Worm (Caenorhabditis elegans): ENCODE data around the gene C06B8.2.
A peak's percentile ranks its signal among the peaks of the same experiment; 100 is the strongest.

Gene C06B8.2

DNA sequence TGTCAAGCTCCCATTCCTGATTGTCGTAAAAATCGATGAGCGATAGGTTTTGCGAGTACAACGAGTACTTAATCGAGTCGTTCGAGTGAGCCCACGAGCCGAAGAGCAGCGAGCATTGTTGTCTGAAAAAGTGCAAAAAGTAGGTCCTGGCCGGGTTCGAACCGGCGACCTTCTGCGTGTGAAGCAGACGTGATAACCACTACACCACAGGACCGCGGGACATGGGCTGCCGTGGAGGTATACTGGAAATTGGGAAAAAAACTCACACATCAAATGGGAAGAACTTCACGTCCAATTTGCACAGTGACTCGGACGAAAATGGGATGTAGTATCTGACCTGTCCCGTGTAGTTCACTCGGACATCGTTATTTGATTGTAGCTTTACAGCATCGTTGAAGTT is 36.8 kb upstream of the C06B8.2 start (continued):
- TF ChIP-seq ekl-4 (GFP tag; IDR thresholded peaks at IDR 0.05) = no peak
- peak; percentile 17 for TF ChIP-seq nhr-80 (tag; optimal IDR thresholded peaks at IDR 0.05)
- peak; percentile 40 for TF ChIP-seq lsl-1 (GFP tag; optimal IDR thresholded peaks at IDR 0.05)
- TF ChIP-seq him-1 (tag; optimal IDR thresholded peaks at IDR 0.05) = peak; percentile 65

DNA sequence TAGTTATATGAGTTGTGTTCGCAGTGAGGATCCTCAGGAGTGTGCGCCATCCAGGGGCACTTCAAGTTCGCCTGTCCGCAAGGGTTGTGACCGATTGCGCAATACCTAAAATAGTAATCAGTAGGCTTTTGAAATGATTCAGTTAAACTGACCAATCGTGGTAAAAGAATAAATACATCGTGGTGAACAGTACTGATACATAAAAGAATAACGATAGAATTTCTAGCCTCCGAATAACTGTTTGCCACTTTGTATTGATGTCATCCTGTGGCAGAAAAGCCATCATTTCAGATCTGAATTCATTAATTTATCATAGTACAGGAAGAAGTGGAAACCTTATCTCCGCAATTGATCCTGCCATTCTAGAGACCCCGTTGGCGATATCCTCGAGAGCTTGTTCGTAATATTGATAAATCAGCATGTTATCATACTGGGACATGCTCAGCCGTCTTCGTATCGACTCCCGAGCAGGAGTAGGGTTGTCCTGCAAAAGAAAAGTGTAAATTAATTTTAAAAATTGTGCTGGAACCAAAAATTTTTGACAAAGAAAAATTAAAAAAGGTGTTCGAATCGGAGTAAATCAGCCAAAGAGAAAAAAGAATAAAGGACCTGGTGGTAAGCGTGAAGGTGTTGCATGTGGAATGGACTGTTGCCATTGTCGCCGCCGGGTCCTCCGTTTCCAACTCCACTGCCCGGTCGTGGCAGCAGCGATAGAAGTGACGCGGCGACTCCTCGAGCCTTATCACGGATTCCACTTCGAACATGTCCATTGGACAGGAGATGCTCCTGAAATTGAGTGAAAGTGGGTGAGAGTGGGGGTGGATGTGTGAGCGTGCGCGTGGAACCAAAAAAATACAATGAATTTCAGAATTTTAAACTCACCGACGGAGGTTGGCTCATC is 34.6 kb upstream of the C06B8.2 start:
- peak; percentile 79 for TF ChIP-seq madf-6 (GFP tag; IDR thresholded peaks at IDR 0.05)
- TF ChIP-seq ceh-58 (GFP tag; IDR thresholded peaks at IDR 0.05) = 0 out of 2 replicates have a peak, but pooled peaks have one; percentile 27
- peak; percentile 84 for TF ChIP-seq F49E8.2 (tag; optimal IDR thresholded peaks at IDR 0.05; ENCODE audit: insufficient read depth)
- peak; percentile 52 for TF ChIP-seq hrde-1 (tag; optimal IDR thresholded peaks at IDR 0.05; ENCODE audit: borderline replicate concordance)
- peak; percentile 41 for TF ChIP-seq tbp1 (GFP tag; optimal IDR thresholded peaks at IDR 0.05)
- 0 out of 2 replicates have a peak, but pooled peaks have one; percentile 65 for TF ChIP-seq hlh-26 (GFP tag; conservative IDR thresholded peaks at IDR 0.05)
- peak in 1 of 3 experiments; percentile 32 for TF ChIP-seq lin-35 (GFP tag; optimal IDR thresholded peaks at IDR 0.05)
- TF ChIP-seq repo-1 (tag; optimal IDR thresholded peaks at IDR 0.05) = peak; percentile 44
- peak; percentile 20 for TF ChIP-seq die-1 (tag; optimal IDR thresholded peaks at IDR 0.05)
- TF ChIP-seq Y53G8AR.9 (GFP tag; conservative IDR thresholded peaks at IDR 0.05) = peak; percentile 46; the same call in 1 of the 2 replicates
- TF ChIP-seq ceh-40 (GFP tag; IDR thresholded peaks at IDR 0.05) = 0 out of 2 replicates have a peak, but pooled peaks have one; percentile 1
- TF ChIP-seq madf-3 (GFP tag; IDR thresholded peaks at IDR 0.05) = peak; percentile 87; the same call in 1 of the 2 replicates
- TF ChIP-seq B0336.3 (GFP tag; IDR thresholded peaks at IDR 0.05) = peak; percentile 96
- no peak for TF ChIP-seq cebp-1 (GFP tag; IDR thresholded peaks at IDR 0.05)
- TF ChIP-seq cebp-1 (tag; optimal IDR thresholded peaks at IDR 0.05) = peak; percentile 2
- no peak for TF ChIP-seq snpc-4 (GFP tag; optimal IDR thresholded peaks at IDR 0.05)
- peak in 2 of 4 experiments; percentile 6 to 23 for TF ChIP-seq snpc-4 (tag; optimal IDR thresholded peaks at IDR 0.05)
- no peak for TF ChIP-seq dpl-1 (GFP tag; optimal IDR thresholded peaks at IDR 0.05)
- TF ChIP-seq attf-3 (GFP tag; conservative IDR thresholded peaks at IDR 0.05) = no peak
- no peak for TF ChIP-seq atf-7 (tag; optimal IDR thresholded peaks at IDR 0.05)
- TF ChIP-seq F10E7.11 (tag; optimal IDR thresholded peaks at IDR 0.05) = peak; percentile 8
- peak; percentile 39; the same call in 1 of the 2 replicates for TF ChIP-seq attf-6 (GFP tag; IDR thresholded peaks at IDR 0.05)
- TF ChIP-seq lin-26 (GFP tag; IDR thresholded peaks at IDR 0.05) = peak; percentile 70; the same call in 1 of the 2 replicates
- TF ChIP-seq tlf-1 (GFP tag; optimal IDR thresholded peaks at IDR 0.05) = peak; percentile 34
- peak; percentile 46 for TF ChIP-seq xnd-1 (tag; optimal IDR thresholded peaks at IDR 0.05)
- TF ChIP-seq pbrm-1 (GFP tag; IDR thresholded peaks at IDR 0.05) = peak; percentile 7; the same call in 1 of the 2 replicates
- no peak for TF ChIP-seq F37B4.10 (GFP tag; IDR thresholded peaks at IDR 0.05)
- TF ChIP-seq somi-1 (GFP tag; optimal IDR thresholded peaks at IDR 0.05) = no peak
- TF ChIP-seq fkh-3 (tag; optimal IDR thresholded peaks at IDR 0.05) = no peak
- TF ChIP-seq athp-1 (tag; optimal IDR thresholded peaks at IDR 0.05) = no peak
- no peak for TF ChIP-seq F57A8.1 (GFP tag; optimal IDR thresholded peaks at IDR 0.05)
- peak; percentile 62 for TF ChIP-seq zfh-2 (GFP tag; conservative IDR thresholded peaks at IDR 0.05)
- peak; percentile 17; the same call in 1 of the 2 replicates for TF ChIP-seq rcor-1 (GFP tag; IDR thresholded peaks at IDR 0.05)
- TF ChIP-seq F52B5.7 (tag; optimal IDR thresholded peaks at IDR 0.05) = no peak
- peak; percentile 42 for TF ChIP-seq lsl-1 (GFP tag; optimal IDR thresholded peaks at IDR 0.05)
- TF ChIP-seq ceh-27 (GFP tag; optimal IDR thresholded peaks at IDR 0.05) = peak; percentile 37
- peak; percentile 42; the same call in 1 of the 2 replicates for TF ChIP-seq Y56A3A.18 (GFP tag; IDR thresholded peaks at IDR 0.05)
- 0 out of 2 replicates have a peak, but pooled peaks have one; percentile 41 for TF ChIP-seq F33H1.4 (GFP tag; IDR thresholded peaks at IDR 0.05)
- no peak for TF ChIP-seq T07F8.4 (tag; optimal IDR thresholded peaks at IDR 0.05)
- TF ChIP-seq mcd-1 (GFP tag; IDR thresholded peaks at IDR 0.05) = peak; percentile 38; the same call in 1 of the 2 replicates
- peak; percentile 43 for TF ChIP-seq lin-54 (GFP tag; optimal IDR thresholded peaks at IDR 0.05)

Measured in whole organism, young adult.